Fruit fly (Drosophila melanogaster) whole organism, embryonic: ENCODE results near the gene Wee1.

Experiments
- Atf3 ChIP-seq: fragments of 200-800 bp; sonication (Bioruptor generic); optimal IDR thresholded peaks from 3 replicates; lab custom pipeline; 2016; ENCODE audit warnings: missing biosample characterization, missing genetic modification characterization
- Bgb ChIP-seq: fragments of 200-800 bp; sonication (Bioruptor generic); IDR thresholded peaks from 2 replicates; pipeline ENCODE4 v1.3.6; 2022; ENCODE audit warnings: missing biosample characterization, missing genetic modification characterization; ENCODE audit not compliant: partially characterized antibody
- C15 ChIP-seq: fragments of 200-800 bp; sonication (Bioruptor generic); IDR thresholded peaks from 3 replicates; pipeline ENCODE4 v1.3.6; 2022; ENCODE audit warnings: missing biosample characterization, missing genetic modification characterization
- CG1024 ChIP-seq: fragments of 200-800 bp; sonication (Bioruptor generic); IDR thresholded peaks from 2 replicates; pipeline ENCODE4 v1.3.6; 2022; ENCODE audit warnings: missing biosample characterization, missing genetic modification characterization
- CG10543 ChIP-seq: fragments of 200-800 bp; sonication (Bioruptor generic); optimal IDR thresholded peaks from 3 replicates; lab custom pipeline; 2017; ENCODE audit warnings: missing biosample characterization, mild to moderate bottlenecking, missing genetic modification characterization, moderate library complexity
- CG12769 ChIP-seq: fragments of 200-800 bp; sonication (Bioruptor generic); optimal IDR thresholded peaks from 2 replicates; lab custom pipeline; 2019; ENCODE audit warnings: missing biosample characterization, mild to moderate bottlenecking, missing genetic modification characterization, moderate library complexity
- CG12942 ChIP-seq: fragments of 200-800 bp; sonication (Bioruptor generic); optimal IDR thresholded peaks from 3 replicates; lab custom pipeline; 2016; ENCODE audit warnings: missing biosample characterization, missing genetic modification characterization
- CG17829 ChIP-seq: fragments of 200-800 bp; optimal IDR thresholded peaks from 2 replicates; lab custom pipeline; 2019; ENCODE audit warnings: missing biosample characterization, mild to moderate bottlenecking, missing genetic modification characterization, moderate library complexity
- CG18599 ChIP-seq: fragments of 200-800 bp; sonication (Bioruptor generic); optimal IDR thresholded peaks from 3 replicates; lab custom pipeline; 2017; ENCODE audit warnings: missing biosample characterization, missing genetic modification characterization, mild to moderate bottlenecking, moderate library complexity, missing genetic modification reagents
- CG2199 ChIP-seq: fragments of 200-800 bp; sonication (Bioruptor generic); IDR thresholded peaks from 3 replicates; pipeline ENCODE4 v1.3.6; 2022; ENCODE audit warnings: missing biosample characterization, missing genetic modification characterization
- CG34224 ChIP-seq: fragments of 200-800 bp; sonication (Bioruptor generic); IDR thresholded peaks from 3 replicates; pipeline ENCODE4 v1.3.6; 2022; ENCODE audit warnings: missing biosample characterization, missing genetic modification characterization; ENCODE audit not compliant: partially characterized antibody
- CG6272 ChIP-seq: fragments of 200-800 bp; sonication (Bioruptor generic); IDR thresholded peaks from 2 replicates; pipeline ENCODE4 v1.3.6; 2022; ENCODE audit warnings: missing biosample characterization, missing genetic modification characterization
- CG7556 ChIP-seq: fragments of 200-800 bp; sonication (Bioruptor generic); optimal IDR thresholded peaks from 2 replicates; lab custom pipeline; 2017; ENCODE audit warnings: missing biosample characterization, mild to moderate bottlenecking, missing genetic modification characterization
- CG7963 ChIP-seq: fragments of 200-800 bp; sonication (Bioruptor generic); IDR thresholded peaks from 3 replicates; pipeline ENCODE4 v1.3.6; 2022; ENCODE audit warnings: missing biosample characterization, missing genetic modification characterization; ENCODE audit not compliant: partially characterized antibody
- CG8089 ChIP-seq: fragments of 200-800 bp; sonication (Bioruptor generic); optimal IDR thresholded peaks from 3 replicates; lab custom pipeline; 2016; ENCODE audit warnings: missing biosample characterization, missing genetic modification characterization
- CG8359 ChIP-seq: fragments of 200-800 bp; sonication (Bioruptor generic); optimal IDR thresholded peaks from 2 replicates; lab custom pipeline; 2017; ENCODE audit warnings: missing biosample characterization, mild to moderate bottlenecking, missing genetic modification characterization, borderline replicate concordance
- CrebB ChIP-seq: fragments of 200-800 bp; sonication (Bioruptor generic); optimal IDR thresholded peaks from 3 replicates; lab custom pipeline; 2018; ENCODE audit warnings: missing biosample characterization, mild to moderate bottlenecking, missing genetic modification characterization
- Dbx ChIP-seq: fragments of 200-800 bp; sonication (Bioruptor generic); IDR thresholded peaks from 3 replicates; pipeline ENCODE4 v1.3.6; 2022; ENCODE audit warnings: missing biosample characterization, missing genetic modification characterization
- Elba2 ChIP-seq: fragments of 200-800 bp; sonication (Bioruptor generic); optimal IDR thresholded peaks from 3 replicates; lab custom pipeline; 2016; ENCODE audit warnings: missing biosample characterization, missing genetic modification characterization
- HHEX ChIP-seq: fragments of 200-800 bp; sonication (Bioruptor generic); optimal IDR thresholded peaks from 3 replicates; lab custom pipeline; 2017; ENCODE audit warnings: missing biosample characterization, mild to moderate bottlenecking, missing genetic modification characterization, missing genetic modification reagents
- Hey ChIP-seq: fragments of 200-800 bp; sonication (Bioruptor generic); optimal IDR thresholded peaks from 3 replicates; lab custom pipeline; 2018; ENCODE audit warnings: missing biosample characterization, mild to moderate bottlenecking, missing genetic modification characterization
- Hr78 ChIP-seq, 2 experiments: fragments of 200-800 bp in 1 of 2; fragments of >200 bp in 1 of 2; sonication (Bioruptor generic) in 1 of 2; optimal IDR thresholded peaks; 2 replicates each; lab custom pipeline; 2017 to 2019; ENCODE audit warnings: missing biosample characterization in 2 of 2, missing genetic modification characterization in 2 of 2, mild to moderate bottlenecking in 1 of 2, moderate library complexity in 1 of 2
- Myb ChIP-seq: fragments of 200-800 bp; sonication (Bioruptor generic); optimal IDR thresholded peaks from 2 replicates; lab custom pipeline; 2016; ENCODE audit warnings: missing biosample characterization, missing genetic modification characterization
- NfI ChIP-seq: fragments of 200-800 bp; sonication (Bioruptor generic); optimal IDR thresholded peaks from 3 replicates; lab custom pipeline; 2018; ENCODE audit warnings: missing biosample characterization, mild to moderate bottlenecking, missing genetic modification characterization, moderate library complexity
- Side ChIP-seq: fragments of 200-800 bp; sonication (Bioruptor generic); optimal IDR thresholded peaks from 2 replicates; lab custom pipeline; 2016; ENCODE audit warnings: missing biosample characterization, missing genetic modification characterization
- Sin3A ChIP-seq: fragments of >200 bp; optimal IDR thresholded peaks from 2 replicates; lab custom pipeline; 2018
- YL-1 ChIP-seq: fragments of 200-800 bp; sonication (Bioruptor generic); optimal IDR thresholded peaks from 3 replicates; lab custom pipeline; 2017; ENCODE audit warnings: missing biosample characterization, mild to moderate bottlenecking, missing genetic modification characterization
- ara ChIP-seq: fragments of 200-800 bp; sonication (Bioruptor generic); IDR thresholded peaks from 2 replicates; pipeline ENCODE4 v1.3.6; 2022; ENCODE audit warnings: missing biosample characterization, missing genetic modification characterization
- bbx ChIP-seq: fragments of 200-800 bp; sonication (Bioruptor generic); IDR thresholded peaks from 2 replicates; pipeline ENCODE4 v1.3.6; 2022; ENCODE audit warnings: missing biosample characterization, missing genetic modification characterization; ENCODE audit not compliant: partially characterized antibody
- bsh ChIP-seq, 2 experiments: fragments of 200-800 bp; sonication (Bioruptor generic); optimal IDR thresholded peaks; 2 replicates each; lab custom pipeline; 2017 to 2018; ENCODE audit warnings: mild to moderate bottlenecking in 2 of 2, missing biosample characterization in 2 of 2, missing genetic modification characterization in 2 of 2, moderate library complexity in 1 of 2
- chinmo ChIP-seq: fragments of 200-800 bp; sonication (Bioruptor generic); IDR thresholded peaks from 4 replicates; pipeline ENCODE4 v1.3.6; 2022; ENCODE audit warnings: missing biosample characterization, missing genetic modification characterization; ENCODE audit not compliant: partially characterized antibody
- chm ChIP-seq: fragments of 200-800 bp; sonication (Bioruptor generic); IDR thresholded peaks from 2 replicates; pipeline ENCODE4 v1.3.6; 2022; ENCODE audit warnings: missing biosample characterization, missing genetic modification characterization
- exex ChIP-seq: fragments of 200-800 bp; sonication (Bioruptor generic); optimal IDR thresholded peaks from 4 replicates; lab custom pipeline; 2018; ENCODE audit warnings: missing biosample characterization, mild to moderate bottlenecking, missing genetic modification characterization, moderate library complexity
- gem ChIP-seq: fragments of 200-800 bp; sonication (Bioruptor generic); optimal IDR thresholded peaks from 2 replicates; lab custom pipeline; 2019; ENCODE audit warnings: missing biosample characterization, mild to moderate bottlenecking, missing genetic modification characterization, moderate library complexity
- gt ChIP-seq: fragments of 200-800 bp; sonication (Bioruptor generic); IDR thresholded peaks from 2 replicates; pipeline ENCODE4 v1.3.6; 2022; ENCODE audit warnings: missing biosample characterization, missing genetic modification characterization
- klu ChIP-seq: fragments of 200-800 bp; sonication (Bioruptor generic); IDR thresholded peaks from 2 replicates; pipeline ENCODE4 v1.3.6; 2022; ENCODE audit warnings: missing biosample characterization, missing genetic modification characterization
- lilli ChIP-seq: fragments of 200-800 bp; sonication (Bioruptor generic); optimal IDR thresholded peaks from 3 replicates; lab custom pipeline; 2016; ENCODE audit warnings: missing biosample characterization, missing genetic modification characterization
- nmo ChIP-seq: fragments of 200-800 bp; sonication (Bioruptor generic); optimal IDR thresholded peaks from 2 replicates; lab custom pipeline; 2018; ENCODE audit warnings: missing biosample characterization, mild to moderate bottlenecking, missing genetic modification characterization, moderate library complexity
- nom ChIP-seq: fragments of 200-800 bp; sonication (Bioruptor generic); optimal IDR thresholded peaks from 2 replicates; lab custom pipeline; 2017; ENCODE audit warnings: missing biosample characterization, missing genetic modification characterization, mild to moderate bottlenecking, moderate library complexity, missing genetic modification reagents
- org-1 ChIP-seq: fragments of 200-800 bp; sonication (Bioruptor generic); optimal IDR thresholded peaks from 2 replicates; lab custom pipeline; 2017; ENCODE audit warnings: missing biosample characterization, missing genetic modification characterization
- p53 ChIP-seq: fragments of 200-800 bp; sonication (Bioruptor generic); optimal IDR thresholded peaks from 2 replicates; lab custom pipeline; 2016; ENCODE audit warnings: missing biosample characterization, missing genetic modification characterization
- peb ChIP-seq: fragments of 200-800 bp; sonication (Bioruptor generic); IDR thresholded peaks from 2 replicates; pipeline ENCODE4 v1.3.6; 2022; ENCODE audit warnings: missing biosample characterization, missing genetic modification characterization
- ranshi ChIP-seq: fragments of 200-800 bp; sonication (Bioruptor generic); IDR thresholded peaks from 2 replicates; pipeline ENCODE4 v1.3.6; 2022; ENCODE audit warnings: missing biosample characterization, missing genetic modification characterization
- run ChIP-seq: fragments of 200-800 bp; sonication (Bioruptor generic); optimal IDR thresholded peaks from 3 replicates; lab custom pipeline; 2018; ENCODE audit warnings: missing biosample characterization, mild to moderate bottlenecking, missing genetic modification characterization
- sc ChIP-seq, 3 experiments: fragments of >200 bp in 2 of 3; fragments of 200-800 bp in 1 of 3; sonication (Bioruptor generic) in 1 of 3; optimal IDR thresholded peaks; 2 replicates in 2 of 3; 3 replicates in 1 of 3; lab custom pipeline; 2017; ENCODE audit warnings: mild to moderate bottlenecking in 1 of 3, missing biosample characterization in 1 of 3, missing genetic modification characterization in 1 of 3, missing genetic modification reagents in 1 of 3
- toy ChIP-seq: fragments of 200-800 bp; sonication (Bioruptor generic); IDR thresholded peaks from 2 replicates; pipeline ENCODE4 v1.3.6; 2022; ENCODE audit warnings: missing biosample characterization, missing genetic modification characterization
- unpg ChIP-seq: fragments of 200-800 bp; sonication (Bioruptor generic); optimal IDR thresholded peaks from 3 replicates; lab custom pipeline; 2018; ENCODE audit warnings: missing biosample characterization, mild to moderate bottlenecking, missing genetic modification characterization, moderate library complexity
- wek ChIP-seq: fragments of 200-800 bp; sonication (Bioruptor generic); optimal IDR thresholded peaks from 3 replicates; lab custom pipeline; 2018; ENCODE audit warnings: missing biosample characterization, mild to moderate bottlenecking, missing genetic modification characterization, moderate library complexity

Wee1 gene

dm6 chr2L:6922091-6922753, 8.3 kb upstream of the Wee1 start (continued):
- TF ChIP-seq bsh (GFP tag; optimal IDR thresholded peaks at IDR 0.05; lab: Kevin White, UChicago) (peak; percentile 65 to 85), gt (GFP tag; lab: Robert Waterston, UW) (no peak; the same call in 1 of the 2 replicates), chinmo (GFP tag; lab: Robert Waterston, UW) (0 out of 4 replicates have a peak, but pooled peaks have one; percentile 18), wek (GFP tag; lab: Kevin White, UChicago) (peak; percentile 9), Atf3 (GFP tag; lab: Kevin White, UChicago) (no peak), sc (optimal IDR thresholded peaks at IDR 0.05; lab: Kevin White, UChicago) (no peak), sc (GFP tag; optimal IDR thresholded peaks at IDR 0.05; lab: Kevin White, UChicago) (peak; percentile 50), CG34224 (GFP tag; lab: Robert Waterston, UW) (no peak), Hey (no peak), klu (GFP tag; lab: Robert Waterston, UW) (no peak), p53 (GFP tag; lab: Kevin White, UChicago) (no peak), CG7556 (GFP tag; lab: Kevin White, UChicago) (peak; percentile 35), chm (no peak), NfI (no peak), CrebB (no peak), unpg (GFP tag; lab: Kevin White, UChicago) (no peak), CG8359 (GFP tag; lab: Kevin White, UChicago) (no peak), Myb (GFP tag; lab: Kevin White, UChicago) (peak; percentile 48), CG7963 (no peak), nmo (GFP tag; lab: Kevin White, UChicago) (peak; percentile 62), CG18599 (GFP tag; lab: Kevin White, UChicago) (no peak), Dbx (GFP tag; lab: Robert Waterston, UW) (peak; percentile 74; the same call in 2 of the 3 replicates), Sin3A (no peak), HHEX (GFP tag; lab: Kevin White, UChicago) (peak; percentile 65), nom (GFP tag; lab: Kevin White, UChicago) (peak; percentile 49), gem (tag; lab: Kevin White, UChicago) (peak; percentile 86), CG10543 (GFP tag; lab: Kevin White, UChicago) (no peak), exex (tag; lab: Kevin White, UChicago) (no peak), run (tag; lab: Kevin White, UChicago) (no peak), CG6272 (GFP tag; lab: Robert Waterston, UW) (no peak), bbx (GFP tag; lab: Robert Waterston, UW) (no peak), Hr78 (GFP tag; optimal IDR thresholded peaks at IDR 0.05; lab: Kevin White, UChicago) (no peak), peb (GFP tag; lab: Robert Waterston, UW) (peak; percentile 45; the same call in 1 of the 2 replicates), CG8089 (GFP tag; lab: Kevin White, UChicago) (peak; percentile 31), CG12769 (tag; lab: Kevin White, UChicago) (peak; percentile 61), CG12942 (peak; percentile 27), toy (GFP tag; lab: Robert Waterston, UW) (no peak), Side (GFP tag; lab: Kevin White, UChicago) (peak; percentile 73), YL-1 (GFP tag; lab: Kevin White, UChicago) (no peak), Bgb (GFP tag; lab: Robert Waterston, UW) (no peak), org-1 (GFP tag; lab: Kevin White, UChicago) (peak; percentile 48), C15 (GFP tag; lab: Robert Waterston, UW) (0 out of 3 replicates have a peak, but pooled peaks have one; percentile 55), lilli (GFP tag; lab: Kevin White, UChicago) (peak; percentile 71), Elba2 (GFP tag; lab: Kevin White, UChicago) (peak; percentile 37), CG17829 (tag; lab: Kevin White, UChicago) (peak; percentile 74), ranshi (GFP tag; lab: Robert Waterston, UW) (no peak; the same call in 1 of the 2 replicates), CG2199 (GFP tag; lab: Robert Waterston, UW) (peak; percentile 46; the same call in 2 of the 3 replicates), CG1024 (GFP tag; lab: Robert Waterston, UW) (no peak; the same call in none of the 2 replicates), ara (no peak; the same call in 1 of the 2 replicates)
